ENCODE assay signal across 4 worm cellular contexts in the genomic region with DNA sequence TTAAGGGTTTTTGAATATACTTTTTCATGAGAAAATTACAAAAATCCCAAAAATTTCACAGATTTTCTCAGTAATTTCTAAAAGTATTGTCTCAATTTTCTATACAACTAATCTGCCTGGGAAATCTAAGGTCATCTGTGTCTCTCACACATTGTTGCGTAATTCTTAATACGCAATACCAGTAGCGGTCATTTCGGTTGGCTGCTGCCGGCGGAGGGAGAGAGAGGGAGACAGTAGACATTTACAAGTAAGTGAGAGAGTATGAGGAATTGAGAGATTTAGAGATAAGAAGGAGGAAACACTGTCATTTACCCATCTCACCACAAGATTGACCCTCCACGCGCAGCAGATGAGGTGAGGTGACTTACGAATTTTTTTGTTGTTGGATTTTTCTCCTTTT.
TF ChIP-seq lines count a peak whose summit lies in the region.

No protein-coding gene starts in this region.

TF ChIP-seq in whole organism, L2 larva, 48 proteins besides CTCF, POLR2A, EP300 and RAD21:
- TF ChIP-seq snpc-4 (tag; optimal IDR thresholded peaks at IDR 0.05; lab: Kevin White, UChicago) = no peak
- TF ChIP-seq nhr-129 (tag; optimal IDR thresholded peaks at IDR 0.05; lab: Kevin White, UChicago) = peak; percentile 51
- TF ChIP-seq skn-1 (tag; optimal IDR thresholded peaks at IDR 0.05; lab: Kevin White, UChicago) = no peak
- no peak for TF ChIP-seq nhr-10 (tag; optimal IDR thresholded peaks at IDR 0.05; lab: Kevin White, UChicago)
- TF ChIP-seq nhr-11 (tag; optimal IDR thresholded peaks at IDR 0.05; lab: Kevin White, UChicago) = no peak
- peak; percentile 8 for TF ChIP-seq fos-1 (tag; optimal IDR thresholded peaks at IDR 0.05; lab: Kevin White, UChicago)
- TF ChIP-seq dmd-4 (tag; optimal IDR thresholded peaks at IDR 0.05; lab: Kevin White, UChicago) = no peak
- peak; percentile 64 for TF ChIP-seq nhr-25 (tag; optimal IDR thresholded peaks at IDR 0.05; lab: Kevin White, UChicago)
- TF ChIP-seq sma-3 (GFP tag; optimal IDR thresholded peaks at IDR 0.05; lab: Kevin White, UChicago) = peak; percentile 37
- TF ChIP-seq ztf-1 (GFP tag; conservative IDR thresholded peaks at IDR 0.05; lab: Robert Waterston, UW) = no peak
- no peak for TF ChIP-seq unc-55 (GFP tag; optimal IDR thresholded peaks at IDR 0.05; lab: Kevin White, UChicago)
- peak; percentile 29 for TF ChIP-seq ceh-16 (tag; optimal IDR thresholded peaks at IDR 0.05; lab: Kevin White, UChicago)
- TF ChIP-seq F13H6.1 (tag; optimal IDR thresholded peaks at IDR 0.05; lab: Kevin White, UChicago) = peak; percentile 40

TF ChIP-seq in whole organism, L4 larva, 104 proteins besides CTCF, POLR2A, EP300 and RAD21 (continues in another document):
- TF ChIP-seq mep-1 (tag; optimal IDR thresholded peaks at IDR 0.05; lab: Kevin White, UChicago) = peak; percentile 27
- no peak for TF ChIP-seq php-3 (GFP tag; IDR thresholded peaks at IDR 0.05; lab: Robert Waterston, UW)
- no peak for TF ChIP-seq hif-1 (tag; optimal IDR thresholded peaks at IDR 0.05; lab: Kevin White, UChicago)
- TF ChIP-seq ZK337.2 (GFP tag; IDR thresholded peaks at IDR 0.05; lab: Robert Waterston, UW) = no peak
- no peak for TF ChIP-seq ztf-7 (tag; optimal IDR thresholded peaks at IDR 0.05; lab: Kevin White, UChicago)
- peak; percentile 38 for TF ChIP-seq nhr-25 (tag; optimal IDR thresholded peaks at IDR 0.05; lab: Kevin White, UChicago; ENCODE audit: borderline replicate concordance, insufficient read depth)
- no peak for TF ChIP-seq daf-16 (GFP tag; optimal IDR thresholded peaks at IDR 0.05; lab: Kevin White, UChicago)
- peak; percentile 3 for TF ChIP-seq daf-16 (tag; optimal IDR thresholded peaks at IDR 0.05; lab: Kevin White, UChicago)
- no peak for TF ChIP-seq nhr-77 (tag; optimal IDR thresholded peaks at IDR 0.05; lab: Kevin White, UChicago)
- TF ChIP-seq Y5F2A.4 (GFP tag; optimal IDR thresholded peaks at IDR 0.05; lab: Kevin White, UChicago) = no peak
- no peak for TF ChIP-seq nhr-111 (GFP tag; optimal IDR thresholded peaks at IDR 0.05; lab: Kevin White, UChicago)
- no peak for TF ChIP-seq ces-1 (GFP tag; optimal IDR thresholded peaks at IDR 0.05; lab: Kevin White, UChicago)
- no peak for TF ChIP-seq ZK546.5 (tag; optimal IDR thresholded peaks at IDR 0.05; lab: Kevin White, UChicago)
- peak; percentile 2 for TF ChIP-seq mes-2 (tag; optimal IDR thresholded peaks at IDR 0.05; lab: Kevin White, UChicago; ENCODE audit: poor library complexity, severe bottlenecking)
- TF ChIP-seq hlh-30 (tag; optimal IDR thresholded peaks at IDR 0.05; lab: Kevin White, UChicago; ENCODE audit: insufficient read depth) = peak; percentile 53
- peak in 1 of 2 experiments; percentile 27 for TF ChIP-seq mdl-1 (tag; optimal IDR thresholded peaks at IDR 0.05; lab: Kevin White, UChicago)
- TF ChIP-seq lin-29 (GFP tag; IDR thresholded peaks at IDR 0.05; lab: Robert Waterston, UW) = no peak
- no peak for TF ChIP-seq lin-1 (GFP tag; IDR thresholded peaks at IDR 0.05; lab: Robert Waterston, UW)
- peak; percentile 28 for TF ChIP-seq lin-13 (GFP tag; optimal IDR thresholded peaks at IDR 0.05; lab: Kevin White, UChicago)
- no peak for TF ChIP-seq dpl-1 (GFP tag; optimal IDR thresholded peaks at IDR 0.05; lab: Kevin White, UChicago)
- no peak for TF ChIP-seq lin-38 (GFP tag; IDR thresholded peaks at IDR 0.05; lab: Robert Waterston, UW)
- peak; percentile 11 for TF ChIP-seq nhr-28 (tag; optimal IDR thresholded peaks at IDR 0.05; lab: Kevin White, UChicago)
- no peak for TF ChIP-seq spr-1 (tag; optimal IDR thresholded peaks at IDR 0.05; lab: Kevin White, UChicago)
- TF ChIP-seq skn-1 (tag; optimal IDR thresholded peaks at IDR 0.05; lab: Kevin White, UChicago) = no peak

TF ChIP-seq in whole organism, late embryonic, 69 proteins besides CTCF, POLR2A, EP300 and RAD21:
- TF ChIP-seq ceh-19 (GFP tag; optimal IDR thresholded peaks at IDR 0.05; lab: Kevin White, UChicago) = no peak
- peak; percentile 30 for TF ChIP-seq rnt-1 (tag; optimal IDR thresholded peaks at IDR 0.05; lab: Kevin White, UChicago)
- TF ChIP-seq unc-55 (GFP tag; optimal IDR thresholded peaks at IDR 0.05; lab: Kevin White, UChicago) = peak; percentile 81
- TF ChIP-seq hlh-30 (tag; optimal IDR thresholded peaks at IDR 0.05; lab: Kevin White, UChicago; ENCODE audit: insufficient read depth) = peak; percentile 50
- peak; percentile 42 for TF ChIP-seq ref-2 (tag; optimal IDR thresholded peaks at IDR 0.05; lab: Kevin White, UChicago)
- TF ChIP-seq nfya-1 (tag; optimal IDR thresholded peaks at IDR 0.05; lab: Kevin White, UChicago) = peak; percentile 53
- no peak for TF ChIP-seq pax-1 (tag; optimal IDR thresholded peaks at IDR 0.05; lab: Kevin White, UChicago)
- peak; percentile 49 for TF ChIP-seq tbx-2 (tag; optimal IDR thresholded peaks at IDR 0.05; lab: Kevin White, UChicago)
- TF ChIP-seq ceh-31 (tag; optimal IDR thresholded peaks at IDR 0.05; lab: Kevin White, UChicago) = peak; percentile 66
- TF ChIP-seq elt-2 (tag; optimal IDR thresholded peaks at IDR 0.05; lab: Kevin White, UChicago) = peak; percentile 20
- peak; percentile 39 for TF ChIP-seq K09A11.1 (tag; optimal IDR thresholded peaks at IDR 0.05; lab: Kevin White, UChicago; ENCODE audit: insufficient read depth)

TF ChIP-seq in whole organism, mixed stage, embryonic, 35 proteins besides CTCF, POLR2A, EP300 and RAD21:
- TF ChIP-seq ztf-11 (tag; optimal IDR thresholded peaks at IDR 0.05; lab: Kevin White, UChicago) = peak; percentile 18
- TF ChIP-seq sem-2 (GFP tag; optimal IDR thresholded peaks at IDR 0.05; lab: Kevin White, UChicago) = no peak
- TF ChIP-seq nhr-2 (tag; optimal IDR thresholded peaks at IDR 0.05; lab: Kevin White, UChicago) = peak; percentile 97
- peak; percentile 59 for TF ChIP-seq unc-62 (GFP tag; optimal IDR thresholded peaks at IDR 0.05; lab: Kevin White, UChicago)
- no peak for TF ChIP-seq nhr-12 (tag; optimal IDR thresholded peaks at IDR 0.05; lab: Kevin White, UChicago)
- no peak for TF ChIP-seq nhr-28 (tag; optimal IDR thresholded peaks at IDR 0.05; lab: Kevin White, UChicago)
- TF ChIP-seq cnd-1 (tag; optimal IDR thresholded peaks at IDR 0.05; lab: Kevin White, UChicago) = peak; percentile 57
- TF ChIP-seq ces-1 (GFP tag; optimal IDR thresholded peaks at IDR 0.05; lab: Kevin White, UChicago) = peak; percentile 12
- peak; percentile 94 for TF ChIP-seq elt-1 (tag; optimal IDR thresholded peaks at IDR 0.05; lab: Kevin White, UChicago; ENCODE audit: borderline replicate concordance, insufficient read depth)
- TF ChIP-seq ceh-39 (tag; optimal IDR thresholded peaks at IDR 0.05; lab: Kevin White, UChicago) = peak; percentile 53
- no peak for TF ChIP-seq unc-120 (tag; optimal IDR thresholded peaks at IDR 0.05; lab: Kevin White, UChicago; ENCODE audit: poor library complexity, severe bottlenecking)
- peak; percentile 3 for TF ChIP-seq mls-2 (tag; optimal IDR thresholded peaks at IDR 0.05; lab: Kevin White, UChicago)
- no peak for TF ChIP-seq flh-1 (GFP tag; optimal IDR thresholded peaks at IDR 0.05; lab: Kevin White, UChicago)
- TF ChIP-seq mep-1 (tag; optimal IDR thresholded peaks at IDR 0.05; lab: Kevin White, UChicago) = peak; percentile 78
- TF ChIP-seq ham-2 (GFP tag; optimal IDR thresholded peaks at IDR 0.05; lab: Kevin White, UChicago) = peak; percentile 71
- peak; percentile 93 for TF ChIP-seq zip-8 (tag; optimal IDR thresholded peaks at IDR 0.05; lab: Kevin White, UChicago)
- TF ChIP-seq blmp-1 (tag; optimal IDR thresholded peaks at IDR 0.05; lab: Kevin White, UChicago) = no peak
